Worm (Caenorhabditis elegans) whole organism, L1 larva: Measurements from ENCODE around the gene srw-87.

ENCODE experiments used
- C04F5.9 ChIP-seq: sonication (generic microtip); optimal IDR thresholded peaks from 2 replicates; lab custom pipeline; 2016; ENCODE audit warnings: missing genetic modification characterization, missing compliant biosample characterization
- C16A3.4 ChIP-seq: fragments of 150-350 bp; optimal IDR thresholded peaks from 2 replicates; lab custom pipeline; 2014; ENCODE audit warnings: missing biosample characterization, missing genetic modification characterization
- F16B12.6 ChIP-seq: fragments of 150-350 bp; optimal IDR thresholded peaks from 2 replicates; lab custom pipeline; 2014; ENCODE audit warnings: missing biosample characterization, missing genetic modification characterization
- Y116A8C.19 ChIP-seq: sonication (generic microtip); optimal IDR thresholded peaks from 2 replicates; lab custom pipeline; 2016; ENCODE audit warnings: missing compliant biosample characterization, missing genetic modification characterization, borderline replicate concordance
- aha-1 ChIP-seq: fragments of 150-350 bp; optimal IDR thresholded peaks from 2 replicates; lab custom pipeline; 2014; ENCODE audit warnings: missing biosample characterization, missing genetic modification characterization
- alr-1 ChIP-seq: fragments of 200-800 bp; sonication (Bioruptor generic); optimal IDR thresholded peaks from 2 replicates; lab custom pipeline; 2018; ENCODE audit warnings: borderline replicate concordance, mild to moderate bottlenecking, missing genetic modification characterization, missing compliant biosample characterization
- aly-2 ChIP-seq: fragments of 150-350 bp; optimal IDR thresholded peaks from 2 replicates; lab custom pipeline; 2014; ENCODE audit warnings: missing biosample characterization, missing genetic modification characterization
- ama-1 ChIP-seq: fragments of 150-350 bp; optimal IDR thresholded peaks from 2 replicates; lab custom pipeline; 2014
- blmp-1 ChIP-seq: fragments of 150-350 bp; optimal IDR thresholded peaks from 2 replicates; lab custom pipeline; 2014; ENCODE audit warnings: missing biosample characterization, missing genetic modification characterization
- ceh-63 ChIP-seq: fragments of 200-800 bp; sonication (Bioruptor generic); optimal IDR thresholded peaks from 2 replicates; lab custom pipeline; 2018; ENCODE audit warnings: mild to moderate bottlenecking, missing genetic modification characterization, missing compliant biosample characterization
- ceh-8 ChIP-seq: fragments of 200-800 bp; sonication (Bioruptor generic); optimal IDR thresholded peaks from 2 replicates; lab custom pipeline; 2018; ENCODE audit warnings: mild to moderate bottlenecking, missing genetic modification characterization, moderate library complexity, missing compliant biosample characterization
- ceh-82 ChIP-seq, 3 experiments: fragments of 150-350 bp in 1 of 3; sonication (generic microtip) in 2 of 3; optimal IDR thresholded peaks; 2 replicates each; lab custom pipeline; 2014 to 2017; ENCODE audit warnings: missing biosample characterization in 3 of 3, missing genetic modification characterization in 3 of 3
- ceh-88 ChIP-seq: fragments of 200-800 bp; sonication (Bioruptor generic); IDR thresholded peaks from 2 replicates; pipeline ENCODE4 v1.3.6; 2022; ENCODE audit warnings: missing genetic modification characterization, missing compliant biosample characterization
- ceh-90 ChIP-seq: sonication (generic microtip); optimal IDR thresholded peaks from 2 replicates; lab custom pipeline; 2016; ENCODE audit warnings: missing genetic modification characterization, missing compliant biosample characterization
- ces-1 ChIP-seq: fragments of 150-350 bp; optimal IDR thresholded peaks from 2 replicates; lab custom pipeline; 2014; ENCODE audit warnings: missing biosample characterization, missing genetic modification reagents, missing genetic modification characterization
- dsc-1 ChIP-seq: sonication (generic microtip); optimal IDR thresholded peaks from 2 replicates; lab custom pipeline; 2016; ENCODE audit warnings: mild to moderate bottlenecking, missing genetic modification characterization, missing compliant biosample characterization
- egl-13 ChIP-seq: sonication (generic microtip); optimal IDR thresholded peaks from 2 replicates; lab custom pipeline; 2016; ENCODE audit warnings: missing genotype, missing genetic modification reagents, missing genetic modification characterization, missing compliant biosample characterization
- elt-2 ChIP-seq: sonication (generic microtip); optimal IDR thresholded peaks from 2 replicates; lab custom pipeline; 2016; ENCODE audit warnings: missing genetic modification characterization, mild to moderate bottlenecking, inconsistent platforms, missing compliant biosample characterization, missing genetic modification reagents
- ets-5 ChIP-seq: fragments of 200-800 bp; sonication (Bioruptor generic); IDR thresholded peaks from 2 replicates; pipeline ENCODE4 v1.3.6; 2022; ENCODE audit warnings: missing genetic modification characterization, missing compliant biosample characterization
- fkh-10 ChIP-seq: sonication (generic microtip); optimal IDR thresholded peaks from 2 replicates; lab custom pipeline; 2017; ENCODE audit warnings: missing biosample characterization, missing genetic modification reagents, missing genetic modification characterization
- fkh-4 ChIP-seq: sonication (generic microtip); optimal IDR thresholded peaks from 2 replicates; lab custom pipeline; 2016; ENCODE audit warnings: missing compliant biosample characterization, missing genetic modification characterization, borderline replicate concordance
- fos-1 ChIP-seq: fragments of 150-350 bp; optimal IDR thresholded peaks from 2 replicates; lab custom pipeline; 2014; ENCODE audit warnings: missing biosample characterization, missing genetic modification characterization
- grh-1 ChIP-seq: fragments of 200-800 bp; sonication (Bioruptor generic); IDR thresholded peaks from 2 replicates; pipeline ENCODE4 v1.3.6; 2022; ENCODE audit warnings: missing genetic modification reagents, missing genetic modification characterization, missing compliant biosample characterization
- hlh-17 ChIP-seq: fragments of 200-800 bp; sonication (Bioruptor generic); optimal IDR thresholded peaks from 2 replicates; lab custom pipeline; 2018; ENCODE audit warnings: missing genetic modification characterization, mild to moderate bottlenecking, missing compliant biosample characterization, moderate library complexity, borderline replicate concordance
- hpl-2 ChIP-seq: fragments of 150-350 bp; optimal IDR thresholded peaks from 2 replicates; lab custom pipeline; 2014; ENCODE audit warnings: missing biosample characterization, missing genetic modification reagents, missing genetic modification characterization
- irx-1 ChIP-seq: sonication (generic microtip); optimal IDR thresholded peaks from 2 replicates; lab custom pipeline; 2016; ENCODE audit warnings: missing genetic modification characterization, missing compliant biosample characterization
- jun-1 ChIP-seq: fragments of 150-350 bp; optimal IDR thresholded peaks from 2 replicates; lab custom pipeline; 2014; ENCODE audit warnings: missing biosample characterization, missing genetic modification reagents, missing genetic modification characterization
- lin-14 ChIP-seq: fragments of 200-800 bp; sonication (Bioruptor generic); optimal IDR thresholded peaks from 2 replicates; lab custom pipeline; 2018; ENCODE audit warnings: mild to moderate bottlenecking, missing genetic modification characterization, moderate library complexity, missing compliant biosample characterization
- lin-35 ChIP-seq, 2 experiments: fragments of 150-350 bp; optimal IDR thresholded peaks; 2 replicates each; lab custom pipeline; 2014; ENCODE audit warnings: missing biosample characterization in 2 of 2, missing genetic modification characterization in 2 of 2, missing genetic modification reagents in 2 of 2
- lin-39 ChIP-seq: fragments of 150-350 bp; optimal IDR thresholded peaks from 2 replicates; lab custom pipeline; 2014; ENCODE audit warnings: missing biosample characterization, missing genetic modification reagents, missing genetic modification characterization
- lsy-2 ChIP-seq, 2 experiments: fragments of 150-350 bp; optimal IDR thresholded peaks; 2 replicates each; lab custom pipeline; 2014; ENCODE audit warnings: missing biosample characterization in 2 of 2, missing genetic modification characterization in 2 of 2
- mdl-1 ChIP-seq, 2 experiments: fragments of 150-350 bp; optimal IDR thresholded peaks; 2 replicates each; lab custom pipeline; 2014 to 2017; ENCODE audit warnings: missing biosample characterization in 2 of 2, missing genetic modification characterization in 2 of 2, inconsistent platforms in 1 of 2
- mep-1 ChIP-seq: fragments of 150-350 bp; optimal IDR thresholded peaks from 2 replicates; lab custom pipeline; 2014; ENCODE audit warnings: missing biosample characterization, missing genetic modification characterization
- nhr-11 ChIP-seq: fragments of 150-350 bp; optimal IDR thresholded peaks from 2 replicates; lab custom pipeline; 2014; ENCODE audit warnings: missing biosample characterization, missing genetic modification characterization
- nhr-12 ChIP-seq: sonication (generic microtip); optimal IDR thresholded peaks from 2 replicates; lab custom pipeline; 2017; ENCODE audit warnings: missing biosample characterization, missing genetic modification characterization
- nhr-237 ChIP-seq: fragments of 150-350 bp; optimal IDR thresholded peaks from 2 replicates; lab custom pipeline; 2014; ENCODE audit warnings: missing biosample characterization, missing genetic modification characterization
- nhr-47 ChIP-seq: sonication (generic microtip); optimal IDR thresholded peaks from 2 replicates; lab custom pipeline; 2016; ENCODE audit warnings: mild to moderate bottlenecking, missing genetic modification characterization, moderate library complexity, missing compliant biosample characterization
- nhr-71 ChIP-seq: sonication (generic microtip); optimal IDR thresholded peaks from 2 replicates; lab custom pipeline; 2016; ENCODE audit warnings: mild to moderate bottlenecking, missing genetic modification characterization, moderate library complexity, missing compliant biosample characterization
- nhr-77 ChIP-seq: fragments of 150-350 bp; optimal IDR thresholded peaks from 2 replicates; lab custom pipeline; 2014; ENCODE audit warnings: missing biosample characterization, missing genetic modification characterization
- nhr-85 ChIP-seq: sonication (generic microtip); peaks from one replicate; lab custom pipeline; 2016; ENCODE audit warnings: missing genetic modification characterization, inconsistent platforms, missing compliant biosample characterization
- pag-3 ChIP-seq: sonication (generic microtip); optimal IDR thresholded peaks from 2 replicates; lab custom pipeline; 2017; ENCODE audit warnings: missing genetic modification characterization, mild to moderate bottlenecking, missing compliant biosample characterization, antibody characterized with exemption, borderline replicate concordance; ENCODE audit not compliant: insufficient read depth
- pax-3 ChIP-seq: fragments of 200-800 bp; sonication (Bioruptor generic); optimal IDR thresholded peaks from 2 replicates; lab custom pipeline; 2018; ENCODE audit warnings: mild to moderate bottlenecking, missing genetic modification characterization, moderate library complexity, missing compliant biosample characterization
- rnt-1 ChIP-seq: sonication (generic microtip); optimal IDR thresholded peaks from 2 replicates; lab custom pipeline; 2016; ENCODE audit warnings: mild to moderate bottlenecking, missing genetic modification characterization, moderate library complexity, missing compliant biosample characterization
- snu-23 ChIP-seq: sonication (generic microtip); optimal IDR thresholded peaks from 2 replicates; lab custom pipeline; 2016; ENCODE audit warnings: missing genetic modification characterization, missing compliant biosample characterization
- sox-4 ChIP-seq: sonication (generic microtip); optimal IDR thresholded peaks from 2 replicates; lab custom pipeline; 2016; ENCODE audit warnings: missing genetic modification characterization, missing compliant biosample characterization
- sptf-1 ChIP-seq: fragments of 150-350 bp; optimal IDR thresholded peaks from 2 replicates; lab custom pipeline; 2014; ENCODE audit warnings: missing biosample characterization, missing genetic modification characterization
- tbx-2 ChIP-seq: sonication (generic microtip); optimal IDR thresholded peaks from 2 replicates; lab custom pipeline; 2016; ENCODE audit warnings: missing genetic modification characterization, missing compliant biosample characterization
- tlp-1 ChIP-seq: fragments of 150-350 bp; optimal IDR thresholded peaks from 2 replicates; lab custom pipeline; 2014; ENCODE audit warnings: missing biosample characterization, missing genetic modification characterization
- unc-98 ChIP-seq: fragments of 200-800 bp; sonication (Bioruptor generic); IDR thresholded peaks from 2 replicates; pipeline ENCODE4 v1.3.6; 2022; ENCODE audit warnings: missing genetic modification characterization, missing compliant biosample characterization
- vab-15 ChIP-seq: sonication (generic microtip); optimal IDR thresholded peaks from 2 replicates; lab custom pipeline; 2017; ENCODE audit warnings: missing genotype, mild to moderate bottlenecking, missing genetic modification characterization, missing compliant biosample characterization
- zag-1 ChIP-seq: fragments of 150-350 bp; optimal IDR thresholded peaks from 2 replicates; lab custom pipeline; 2014; ENCODE audit warnings: missing biosample characterization, missing genetic modification characterization
- zip-4 ChIP-seq: fragments of 200-800 bp; sonication (Bioruptor generic); optimal IDR thresholded peaks from 2 replicates; lab custom pipeline; 2018; ENCODE audit warnings: mild to moderate bottlenecking, missing genetic modification characterization, moderate library complexity, missing compliant biosample characterization
- ztf-11 ChIP-seq, 2 experiments: sonication (generic microtip); optimal IDR thresholded peaks; 2 replicates each; lab custom pipeline; 2016 to 2017; ENCODE audit warnings: missing genetic modification characterization in 2 of 2, missing biosample characterization in 1 of 2, missing compliant biosample characterization in 1 of 2

Gene srw-87

ce11 chrV:16355941-16356340 lies 19.5 kb downstream of the srw-87 start (continued):
- TF ChIP-seq ztf-11 (tag; optimal IDR thresholded peaks at IDR 0.05; lab: Kevin White, UChicago) = peak in 1 of 2 experiments; percentile 67
- TF ChIP-seq nhr-12 (tag; lab: Kevin White, UChicago) = no peak
- peak; percentile 98 for TF ChIP-seq lin-14 (GFP tag; lab: Kevin White, UChicago)
- TF ChIP-seq ceh-8 (GFP tag; lab: Kevin White, UChicago) = peak; percentile 60
- TF ChIP-seq fos-1 (tag; lab: Kevin White, UChicago) = peak; percentile 79
- peak; percentile 73 for TF ChIP-seq C16A3.4 (tag; lab: Kevin White, UChicago)
- TF ChIP-seq snu-23 = peak; percentile 96
- TF ChIP-seq ceh-90 (tag; lab: Kevin White, UChicago) = no peak
- no peak for TF ChIP-seq Y116A8C.19
- peak; percentile 79 for TF ChIP-seq fkh-10
- TF ChIP-seq mdl-1 (tag; optimal IDR thresholded peaks at IDR 0.05; lab: Kevin White, UChicago) = peak; percentile 67 to 92
- TF ChIP-seq ceh-88 (GFP tag; lab: Robert Waterston, UW) = peak; percentile 68
- TF ChIP-seq sox-4 (tag; lab: Kevin White, UChicago) = peak; percentile 47
- no peak for TF ChIP-seq ces-1 (GFP tag; lab: Kevin White, UChicago)
- TF ChIP-seq grh-1 (GFP tag; lab: Robert Waterston, UW) = no peak
- no peak for TF ChIP-seq tlp-1 (tag; lab: Kevin White, UChicago)
- peak; percentile 95 for TF ChIP-seq nhr-85 (tag; lab: Kevin White, UChicago)
- TF ChIP-seq aha-1 (tag; lab: Kevin White, UChicago) = no peak
- TF ChIP-seq unc-98 (GFP tag; lab: Robert Waterston, UW) = no peak
- peak; percentile 76 for TF ChIP-seq pax-3 (tag; lab: Kevin White, UChicago)
- peak; percentile 90 for TF ChIP-seq tbx-2
- peak; percentile 87 for TF ChIP-seq elt-2 (tag; lab: Kevin White, UChicago)
- TF ChIP-seq nhr-11 (tag; lab: Kevin White, UChicago) = peak; percentile 5
- TF ChIP-seq lsy-2 (tag; optimal IDR thresholded peaks at IDR 0.05; lab: Kevin White, UChicago) = peak; percentile 73 to 87
- peak; percentile 60 for TF ChIP-seq nhr-237
- TF ChIP-seq fkh-4 (tag; lab: Kevin White, UChicago) = no peak
- peak; percentile 86 for TF ChIP-seq rnt-1 (tag; lab: Kevin White, UChicago)
- TF ChIP-seq sptf-1 (tag; lab: Kevin White, UChicago) = no peak
- TF ChIP-seq ets-5 (GFP tag; lab: Robert Waterston, UW) = no peak
- TF ChIP-seq irx-1 = peak; percentile 81
- peak; percentile 97 for TF ChIP-seq nhr-71 (tag; lab: Kevin White, UChicago)
- peak; percentile 83 for TF ChIP-seq jun-1 (tag; lab: Kevin White, UChicago)
- TF ChIP-seq hlh-17 (GFP tag; lab: Kevin White, UChicago) = no peak
- no peak for TF ChIP-seq hpl-2
- TF ChIP-seq pag-3 (tag; lab: Kevin White, UChicago) = no peak
- TF ChIP-seq lin-35 (GFP tag; optimal IDR thresholded peaks at IDR 0.05; lab: Kevin White, UChicago) = peak; percentile 72 to 85
- TF ChIP-seq zip-4 (GFP tag; lab: Kevin White, UChicago) = peak; percentile 50
- peak; percentile 81 for TF ChIP-seq nhr-77 (tag; lab: Kevin White, UChicago)
- no peak for TF ChIP-seq vab-15 (tag; lab: Kevin White, UChicago)
- peak; percentile 91 for TF ChIP-seq nhr-47
- no peak for TF ChIP-seq lin-39 (tag; lab: Kevin White, UChicago)
- no peak for TF ChIP-seq ceh-63 (GFP tag; lab: Kevin White, UChicago)
- TF ChIP-seq C04F5.9 (tag; lab: Kevin White, UChicago) = no peak
- TF ChIP-seq zag-1 = no peak
- TF ChIP-seq F16B12.6 (tag; lab: Kevin White, UChicago) = peak; percentile 33
- peak; percentile 84 for TF ChIP-seq blmp-1 (tag; lab: Kevin White, UChicago)
- TF ChIP-seq ceh-82 (tag; optimal IDR thresholded peaks at IDR 0.05; lab: Kevin White, UChicago) = peak; percentile 82 to 91 (median 85)
- TF ChIP-seq aly-2 = peak; percentile 9
- peak; percentile 77 for TF ChIP-seq mep-1 (tag; lab: Kevin White, UChicago)
- TF ChIP-seq alr-1 = no peak
- TF ChIP-seq ama-1 = no peak
- peak; percentile 77 for TF ChIP-seq dsc-1 (tag; lab: Kevin White, UChicago)
- TF ChIP-seq egl-13 = peak; percentile 79
